Worm (Caenorhabditis elegans) whole organism, L2 larva: ENCODE results near the gene F40A3.2.

Source experiments
- F13H6.1 ChIP-seq: sonication (generic microtip); optimal IDR thresholded peaks from 2 replicates; lab custom pipeline; 2016; ENCODE audit warnings: missing genetic modification characterization, missing compliant biosample characterization
- R02D3.7 ChIP-seq: fragments of 150-350 bp; optimal IDR thresholded peaks from 2 replicates; lab custom pipeline; 2014; ENCODE audit warnings: missing biosample characterization, missing genetic modification characterization
- Y55F3AM.14 ChIP-seq: fragments of 200-800 bp; sonication (Bioruptor generic); optimal IDR thresholded peaks from 2 replicates; lab custom pipeline; 2018; ENCODE audit warnings: mild to moderate bottlenecking, missing genetic modification characterization, missing compliant biosample characterization
- ZK546.5 ChIP-seq: sonication (generic microtip); optimal IDR thresholded peaks from 2 replicates; lab custom pipeline; 2017; ENCODE audit warnings: missing biosample characterization, missing genetic modification characterization
- alr-1 ChIP-seq: fragments of 150-350 bp; optimal IDR thresholded peaks from 2 replicates; lab custom pipeline; 2014; ENCODE audit warnings: missing biosample characterization, missing genetic modification characterization
- aly-2 ChIP-seq: fragments of 150-350 bp; optimal IDR thresholded peaks from 2 replicates; lab custom pipeline; 2014; ENCODE audit warnings: missing biosample characterization, missing genetic modification characterization
- ama-1 ChIP-seq: fragments of 150-350 bp; optimal IDR thresholded peaks from 2 replicates; lab custom pipeline; 2018; ENCODE audit warnings: inconsistent platforms
- ceh-16 ChIP-seq: fragments of 150-350 bp; optimal IDR thresholded peaks from 2 replicates; lab custom pipeline; 2014; ENCODE audit warnings: missing biosample characterization, missing genetic modification characterization
- ceh-82 ChIP-seq: fragments of 150-350 bp; optimal IDR thresholded peaks from 2 replicates; lab custom pipeline; 2014; ENCODE audit warnings: missing biosample characterization, missing genetic modification characterization
- crh-2 ChIP-seq: sonication (generic microtip); optimal IDR thresholded peaks from 2 replicates; lab custom pipeline; 2017; ENCODE audit warnings: missing biosample characterization, missing genetic modification characterization
- dmd-4 ChIP-seq: sonication (generic microtip); optimal IDR thresholded peaks from 2 replicates; lab custom pipeline; 2017; ENCODE audit warnings: missing biosample characterization, missing genetic modification characterization
- egl-27 ChIP-seq: sonication (generic microtip); optimal IDR thresholded peaks from 3 replicates; lab custom pipeline; 2017; ENCODE audit warnings: missing biosample characterization, missing genetic modification reagents, missing genetic modification characterization
- elt-1 ChIP-seq: fragments of 150-350 bp; optimal IDR thresholded peaks from 2 replicates; lab custom pipeline; 2014; ENCODE audit warnings: missing biosample characterization, missing genetic modification characterization
- elt-3 ChIP-seq: sonication (generic microtip); optimal IDR thresholded peaks from 2 replicates; lab custom pipeline; 2017; ENCODE audit warnings: missing biosample characterization, missing genetic modification characterization
- gmeb-1 ChIP-seq: fragments of 150-350 bp; optimal IDR thresholded peaks from 2 replicates; lab custom pipeline; 2014; ENCODE audit warnings: missing biosample characterization, missing genetic modification characterization
- lin-13 ChIP-seq: fragments of 150-350 bp; optimal IDR thresholded peaks from 2 replicates; lab custom pipeline; 2014; ENCODE audit warnings: missing biosample characterization, missing genetic modification reagents, missing genetic modification characterization
- lin-39 ChIP-seq: fragments of 150-350 bp; optimal IDR thresholded peaks from 2 replicates; lab custom pipeline; 2014; ENCODE audit warnings: missing biosample characterization, missing genetic modification reagents, missing genetic modification characterization
- lsy-2 ChIP-seq, 2 experiments: fragments of 150-350 bp in 1 of 2; sonication (generic microtip) in 1 of 2; optimal IDR thresholded peaks; 2 replicates each; lab custom pipeline; 2014 to 2017; ENCODE audit warnings: missing biosample characterization in 2 of 2, missing genetic modification characterization in 2 of 2
- mab-5 ChIP-seq: fragments of 150-350 bp; optimal IDR thresholded peaks from 2 replicates; lab custom pipeline; 2014; ENCODE audit warnings: missing biosample characterization, missing genetic modification characterization
- mdl-1 ChIP-seq, 2 experiments: fragments of 150-350 bp in 1 of 2; sonication (generic microtip) in 1 of 2; optimal IDR thresholded peaks; 2 replicates each; lab custom pipeline; 2017; ENCODE audit warnings: missing biosample characterization in 2 of 2, missing genetic modification characterization in 2 of 2
- nhr-10 ChIP-seq: sonication (generic microtip); optimal IDR thresholded peaks from 2 replicates; lab custom pipeline; 2017; ENCODE audit warnings: missing biosample characterization, missing genetic modification characterization
- nhr-11 ChIP-seq: fragments of 150-350 bp; optimal IDR thresholded peaks from 2 replicates; lab custom pipeline; 2014; ENCODE audit warnings: missing biosample characterization, missing genetic modification characterization
- nhr-12 ChIP-seq: fragments of 150-350 bp; optimal IDR thresholded peaks from 2 replicates; lab custom pipeline; 2014; ENCODE audit warnings: missing biosample characterization, missing genetic modification characterization
- nhr-129 ChIP-seq: fragments of 150-350 bp; optimal IDR thresholded peaks from 2 replicates; lab custom pipeline; 2014; ENCODE audit warnings: missing biosample characterization, missing genetic modification characterization
- nhr-21 ChIP-seq: fragments of 150-350 bp; optimal IDR thresholded peaks from 2 replicates; lab custom pipeline; 2014; ENCODE audit warnings: missing biosample characterization, missing genetic modification characterization
- nhr-23 ChIP-seq: fragments of 150-350 bp; optimal IDR thresholded peaks from 2 replicates; lab custom pipeline; 2014; ENCODE audit warnings: missing biosample characterization, missing genetic modification reagents, missing genetic modification characterization
- nhr-237 ChIP-seq: fragments of 150-350 bp; optimal IDR thresholded peaks from 2 replicates; lab custom pipeline; 2014; ENCODE audit warnings: missing biosample characterization, missing genetic modification characterization
- nhr-25 ChIP-seq: fragments of 150-350 bp; sonication (generic microtip); optimal IDR thresholded peaks from 3 replicates; lab custom pipeline; 2014; ENCODE audit warnings: missing biosample characterization, missing genetic modification characterization
- nhr-6 ChIP-seq: fragments of 150-350 bp; optimal IDR thresholded peaks from 2 replicates; lab custom pipeline; 2014; ENCODE audit warnings: missing biosample characterization, missing genetic modification characterization
- nhr-77 ChIP-seq: fragments of 150-350 bp; optimal IDR thresholded peaks from 2 replicates; lab custom pipeline; 2014; ENCODE audit warnings: missing biosample characterization, missing genetic modification characterization
- peb-1 ChIP-seq: fragments of 150-350 bp; optimal IDR thresholded peaks from 2 replicates; lab custom pipeline; 2014; ENCODE audit warnings: missing biosample characterization, missing genetic modification characterization
- sem-4 ChIP-seq: fragments of 150-350 bp; optimal IDR thresholded peaks from 2 replicates; lab custom pipeline; 2014; ENCODE audit warnings: missing biosample characterization, missing genetic modification reagents, missing genetic modification characterization
- sma-3 ChIP-seq: sonication (generic microtip); optimal IDR thresholded peaks from 2 replicates; lab custom pipeline; 2016; ENCODE audit warnings: missing genetic modification reagents, missing genetic modification characterization, missing compliant biosample characterization
- sma-9 ChIP-seq, 2 experiments: fragments of 150-350 bp in 1 of 2; sonication (generic microtip) in 1 of 2; optimal IDR thresholded peaks; 2 replicates each; lab custom pipeline; 2014 to 2016; ENCODE audit warnings: missing genetic modification characterization in 2 of 2, mild to moderate bottlenecking in 1 of 2, missing biosample characterization in 1 of 2, missing compliant biosample characterization in 1 of 2, missing genetic modification reagents in 1 of 2, moderate library complexity in 1 of 2
- snpc-4 ChIP-seq: fragments of 150-350 bp; optimal IDR thresholded peaks from 2 replicates; lab custom pipeline; 2014; ENCODE audit warnings: missing biosample characterization, missing genetic modification characterization
- unc-39 ChIP-seq: fragments of 150-350 bp; optimal IDR thresholded peaks from 2 replicates; lab custom pipeline; 2014; ENCODE audit warnings: missing biosample characterization, missing genetic modification characterization
- unc-55 ChIP-seq: fragments of 150-350 bp; sonication (generic microtip); optimal IDR thresholded peaks from 3 replicates; lab custom pipeline; 2014; ENCODE audit warnings: missing biosample characterization, missing genetic modification reagents, missing genetic modification characterization
- unc-62 ChIP-seq: fragments of 150-350 bp; optimal IDR thresholded peaks from 2 replicates; lab custom pipeline; 2014; ENCODE audit warnings: missing biosample characterization, missing genetic modification reagents, missing genetic modification characterization
- zag-1 ChIP-seq: fragments of 150-350 bp; optimal IDR thresholded peaks from 2 replicates; lab custom pipeline; 2014; ENCODE audit warnings: missing biosample characterization, missing genetic modification characterization
- ztf-11 ChIP-seq: sonication (generic microtip); optimal IDR thresholded peaks from 2 replicates; lab custom pipeline; 2017; ENCODE audit warnings: missing biosample characterization, missing genetic modification characterization
- ztf-4 ChIP-seq: fragments of 150-350 bp; optimal IDR thresholded peaks from 2 replicates; lab custom pipeline; 2014; ENCODE audit warnings: missing biosample characterization, missing genetic modification characterization

The F40A3.2 gene

DNA sequence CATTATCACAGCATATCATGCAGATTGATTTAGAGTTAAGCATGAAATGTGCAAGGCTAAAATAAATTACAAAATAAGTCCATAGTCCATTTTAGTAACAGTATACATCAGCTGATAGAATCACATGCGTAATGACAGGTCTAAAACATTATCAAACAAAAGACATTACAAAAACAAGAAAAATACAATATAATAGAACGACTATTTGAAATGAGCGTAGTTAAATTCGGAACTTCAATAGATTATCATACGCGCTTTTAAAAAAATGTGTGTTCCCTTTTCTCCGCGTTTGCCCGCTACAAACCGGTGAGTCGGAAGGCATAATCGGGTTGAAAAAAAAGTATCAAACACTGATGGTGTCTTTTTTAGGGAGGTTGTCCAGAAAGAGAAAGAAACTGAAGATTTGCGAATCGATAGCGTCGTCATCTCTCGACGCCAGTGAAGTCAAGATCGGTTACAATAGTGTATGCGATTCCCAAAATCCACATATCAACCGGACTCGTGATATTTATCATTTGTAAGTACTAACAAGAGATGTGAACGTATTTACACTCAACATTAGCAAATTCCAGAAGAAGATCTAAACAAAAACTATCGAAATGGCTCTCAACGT, 23.2 kb upstream of the F40A3.2 start, which contains the start of gene C37C3.2:
Gene C37C3.2, plus strand, starts transcription at position 563 of the 613 bp plus-strand sequence.
- TF ChIP-seq egl-27 (tag; lab: Kevin White, UChicago) (no peak), ceh-82 (tag; lab: Kevin White, UChicago) (no peak), unc-62 (GFP tag; lab: Kevin White, UChicago) (no peak), ama-1 (lab: Kevin White, UChicago) (peak; percentile 5), ztf-11 (tag; lab: Kevin White, UChicago) (no peak), nhr-10 (tag; lab: Kevin White, UChicago) (no peak), Y55F3AM.14 (peak; percentile 37)

DNA sequence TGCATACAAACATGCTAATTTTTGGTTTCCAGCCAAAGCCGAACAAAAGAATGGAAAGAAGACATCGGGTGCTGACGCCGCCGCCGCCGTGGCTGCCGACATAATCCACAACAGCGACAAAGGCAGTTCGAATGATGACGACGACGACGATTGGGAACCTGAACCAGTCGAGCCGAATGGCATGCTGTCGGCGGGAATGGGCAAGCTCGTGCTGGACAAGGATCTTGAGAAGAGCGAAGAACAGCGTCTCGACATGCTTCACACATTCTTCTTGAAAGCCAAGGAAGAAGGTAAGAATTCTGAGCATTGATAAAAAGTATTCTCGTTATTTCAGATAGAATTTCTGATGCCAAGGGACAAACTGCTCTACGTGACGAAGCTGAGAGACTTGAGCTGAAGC, 22.1 kb upstream of the F40A3.2 start:
- TF ChIP-seq F13H6.1 (tag; lab: Kevin White, UChicago) (no peak), ceh-82 (tag; lab: Kevin White, UChicago) (no peak), nhr-6 (tag; lab: Kevin White, UChicago) (no peak), lsy-2 (tag; optimal IDR thresholded peaks at IDR 0.05; lab: Kevin White, UChicago) (no peak), elt-3 (tag; lab: Kevin White, UChicago) (no peak), dmd-4 (tag; lab: Kevin White, UChicago) (no peak), nhr-10 (tag; lab: Kevin White, UChicago) (no peak), nhr-25 (no peak), nhr-129 (tag; lab: Kevin White, UChicago) (no peak), sma-3 (GFP tag; lab: Kevin White, UChicago) (no peak), egl-27 (tag; lab: Kevin White, UChicago) (no peak), R02D3.7 (tag; lab: Kevin White, UChicago) (no peak)

DNA sequence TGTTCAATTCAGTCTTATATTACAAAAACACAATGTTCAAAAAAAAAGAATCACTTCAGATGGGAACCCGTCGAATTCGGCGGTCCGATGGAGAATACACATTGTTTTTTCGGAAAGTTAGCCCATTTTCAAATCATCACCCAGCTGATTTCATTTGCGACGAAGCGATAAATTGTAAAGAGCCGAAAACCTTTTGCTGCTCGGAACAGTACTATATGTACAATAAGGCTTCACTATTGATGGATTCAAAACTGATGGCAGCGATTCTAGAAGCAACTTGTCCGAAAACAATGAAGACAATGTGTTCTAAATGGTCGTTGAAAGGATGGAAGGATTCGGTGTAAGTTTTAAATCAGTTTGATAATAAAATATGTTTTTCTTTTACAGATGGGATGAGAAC, 20.8 kb upstream of the F40A3.2 start, which contains the start of gene C37C3.1:
Gene C37C3.1, plus strand, starts transcription at position 33 of the 400 bp plus-strand sequence.
- no peak for TF ChIP-seq R02D3.7 (tag; lab: Kevin White, UChicago)
- TF ChIP-seq sma-9 (GFP tag; optimal IDR thresholded peaks at IDR 0.05; lab: Kevin White, UChicago) = peak; percentile 5
- TF ChIP-seq sma-9 (tag; optimal IDR thresholded peaks at IDR 0.05; lab: Kevin White, UChicago) = no peak
- peak; percentile 8 for TF ChIP-seq ama-1 (lab: Kevin White, UChicago)
- no peak for TF ChIP-seq F13H6.1 (tag; lab: Kevin White, UChicago)
- TF ChIP-seq alr-1 = no peak
- no peak for TF ChIP-seq unc-62 (GFP tag; lab: Kevin White, UChicago)
- TF ChIP-seq crh-2 (tag; lab: Kevin White, UChicago) = peak; percentile 23
- TF ChIP-seq nhr-25 = peak; percentile 3
- no peak for TF ChIP-seq ztf-4
- TF ChIP-seq unc-39 (tag; lab: Kevin White, UChicago) = no peak
- TF ChIP-seq ztf-11 (tag; lab: Kevin White, UChicago) = no peak
- TF ChIP-seq zag-1 (tag; lab: Kevin White, UChicago) = no peak
- no peak for TF ChIP-seq snpc-4 (tag; lab: Kevin White, UChicago)
- TF ChIP-seq nhr-12 (tag; lab: Kevin White, UChicago) = no peak
- TF ChIP-seq nhr-21 = peak; percentile 40
- no peak for TF ChIP-seq mab-5
- no peak for TF ChIP-seq ceh-16
- no peak for TF ChIP-seq lsy-2 (tag; optimal IDR thresholded peaks at IDR 0.05; lab: Kevin White, UChicago)
- TF ChIP-seq lin-13 (GFP tag; lab: Kevin White, UChicago) = no peak
- peak; percentile 37 for TF ChIP-seq sma-3 (GFP tag; lab: Kevin White, UChicago)
- TF ChIP-seq aly-2 = no peak
- TF ChIP-seq, all 48 proteins: peak for 6

DNA sequence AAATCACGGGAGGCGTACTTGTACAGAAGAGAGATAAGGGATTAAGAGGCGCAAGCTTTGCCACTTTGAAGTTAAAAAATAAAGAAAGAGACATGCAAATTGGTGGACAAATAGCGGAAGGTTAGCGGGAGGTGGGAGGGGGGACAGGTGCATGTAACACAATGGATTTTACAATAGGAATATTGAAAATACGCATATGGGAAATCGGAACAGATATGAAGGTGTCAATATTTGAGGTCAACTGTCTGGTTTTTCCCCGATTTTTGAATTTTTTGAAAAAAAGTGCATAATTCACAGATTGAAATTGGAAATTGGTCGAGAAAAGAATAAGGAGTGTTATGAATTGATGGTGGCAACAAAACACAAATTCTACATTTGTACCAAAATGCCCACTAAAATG, 16.9 kb upstream of the F40A3.2 start, which contains the start of gene C37C3.17:
Gene C37C3.17, minus strand, starts transcription at position 101 of the 400 bp plus-strand sequence.
- TF ChIP-seq nhr-11 (no peak), nhr-77 (tag; lab: Kevin White, UChicago) (no peak), lin-39 (no peak), zag-1 (tag; lab: Kevin White, UChicago) (no peak), nhr-10 (tag; lab: Kevin White, UChicago) (no peak), unc-55 (no peak), elt-1 (tag; lab: Kevin White, UChicago) (no peak), crh-2 (tag; lab: Kevin White, UChicago) (no peak), sem-4 (no peak), F13H6.1 (tag; lab: Kevin White, UChicago) (no peak), ceh-16 (no peak), nhr-23 (tag; lab: Kevin White, UChicago) (no peak), elt-3 (tag; lab: Kevin White, UChicago) (no peak), lin-13 (GFP tag; lab: Kevin White, UChicago) (no peak), mdl-1 (tag; optimal IDR thresholded peaks at IDR 0.05; lab: Kevin White, UChicago) (no peak), ZK546.5 (tag; lab: Kevin White, UChicago) (no peak), peb-1 (tag; lab: Kevin White, UChicago) (no peak), alr-1 (no peak), gmeb-1 (tag; lab: Kevin White, UChicago) (no peak), nhr-237 (tag; lab: Kevin White, UChicago) (no peak)
